Worm (Caenorhabditis elegans): ENCODE results near the gene rnp-1.

Gene rnp-1

DNA sequence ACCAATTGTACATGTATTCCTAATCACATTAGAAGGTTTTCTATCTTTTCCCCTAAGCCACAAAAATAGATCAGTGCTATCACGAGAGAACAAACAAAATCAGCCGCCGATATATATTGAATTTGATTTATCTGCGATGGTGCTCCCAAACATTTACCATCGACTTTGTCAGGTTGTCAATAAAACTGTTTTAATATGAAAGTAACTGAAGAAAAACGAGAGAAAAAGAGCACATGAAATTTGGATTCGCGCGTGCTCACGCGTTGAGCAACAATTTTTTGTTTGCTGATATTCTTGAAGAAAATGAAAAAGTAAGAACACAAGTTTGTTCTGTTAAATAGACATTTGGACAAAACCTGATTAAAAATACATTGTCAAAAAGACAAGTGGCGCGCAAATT, 3.2 kb upstream of the rnp-1 start:
- TF ChIP-seq nhr-43 (tag; optimal IDR thresholded peaks at IDR 0.05; ENCODE audit: poor library complexity, severe bottlenecking) (no peak), pha-4 (tag; optimal IDR thresholded peaks at IDR 0.05) (peak; percentile 76)

DNA sequence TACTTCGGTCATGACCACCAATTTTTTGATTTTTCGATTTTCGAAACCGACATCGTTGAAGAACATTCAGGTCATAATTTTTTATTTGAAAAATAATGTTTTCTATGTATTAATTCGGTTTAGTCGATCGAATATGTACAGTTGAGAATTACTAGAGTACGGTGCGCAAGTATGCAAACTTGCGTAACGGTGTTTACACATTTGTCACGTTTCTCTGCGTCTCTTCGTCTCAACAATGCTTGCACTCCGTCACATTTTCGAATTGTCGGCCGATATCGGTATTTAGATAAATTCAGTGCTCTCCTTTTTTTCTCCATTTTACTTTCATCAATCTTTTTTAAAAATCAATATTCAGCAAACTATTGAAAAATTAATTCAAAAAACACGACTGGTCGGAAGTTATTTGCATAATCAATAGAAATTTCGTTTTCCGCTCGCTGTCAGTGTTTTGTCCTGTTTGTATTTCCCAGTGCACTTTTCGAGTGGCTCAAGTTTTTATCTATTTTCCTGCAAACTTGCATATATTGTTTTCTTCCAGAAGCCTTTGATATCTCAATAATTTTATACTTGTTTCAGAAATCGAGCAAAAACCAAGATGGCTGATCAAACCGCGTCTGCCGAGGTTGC, 1.0 kb upstream of the rnp-1 start, which contains the start of gene dpy-30:
Gene dpy-30 (plus strand): TSS at position 577 of the 627 bp plus-strand sequence.
- TF ChIP-seq mdl-1 (tag; optimal IDR thresholded peaks at IDR 0.05) (no peak), hmg-11 (tag; optimal IDR thresholded peaks at IDR 0.05) (peak; percentile 72), nhr-12 (tag; optimal IDR thresholded peaks at IDR 0.05) (no peak), ceh-9 (tag; optimal IDR thresholded peaks at IDR 0.05) (no peak), elt-1 (tag; optimal IDR thresholded peaks at IDR 0.05) (no peak), lin-15B (tag; optimal IDR thresholded peaks at IDR 0.05) (peak; percentile 29), nhr-25 (tag; optimal IDR thresholded peaks at IDR 0.05) (peak; percentile 65), fkh-10 (GFP tag; optimal IDR thresholded peaks at IDR 0.05) (no peak), elt-2 (tag; optimal IDR thresholded peaks at IDR 0.05) (peak; percentile 42), pha-4 (tag; optimal IDR thresholded peaks at IDR 0.05) (peak; percentile 86), snpc-4 (tag; optimal IDR thresholded peaks at IDR 0.05) (peak; percentile 64), ama-1 (optimal IDR thresholded peaks at IDR 0.05) (no peak), lin-39 (tag; optimal IDR thresholded peaks at IDR 0.05) (peak; percentile 50), ceh-28 (tag; optimal IDR thresholded peaks at IDR 0.05) (peak; percentile 38), nhr-23 (tag; optimal IDR thresholded peaks at IDR 0.05) (peak; percentile 38), elt-3 (tag; optimal IDR thresholded peaks at IDR 0.05) (no peak), skn-1 (tag; optimal IDR thresholded peaks at IDR 0.05) (no peak), nfya-1 (tag; optimal IDR thresholded peaks at IDR 0.05; ENCODE audit: insufficient read depth) (peak; percentile 82)

DNA sequence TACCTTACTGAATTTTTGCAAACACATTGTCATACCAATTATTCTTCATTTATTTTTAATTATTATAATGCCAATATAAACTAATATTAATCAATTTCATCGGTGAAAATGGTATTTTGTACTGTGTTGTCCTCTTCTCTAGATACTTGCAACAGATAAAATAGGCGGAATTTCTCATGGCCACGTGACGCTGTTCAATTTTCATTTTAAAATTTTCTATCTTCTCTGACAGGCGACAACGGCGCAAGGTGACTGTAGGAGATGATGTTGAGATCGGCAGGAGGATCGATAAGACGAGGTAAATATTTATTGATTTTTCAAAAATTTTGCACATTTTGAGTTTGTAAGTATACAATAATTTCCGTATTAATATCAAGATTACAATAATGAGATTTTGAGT, 2.2 kb downstream of the rnp-1 start, which contains the start of gene ogdh-2:
Gene ogdh-2 (plus strand): TSS at position 233 of the 400 bp plus-strand sequence.
- peak; percentile 7 for TF ChIP-seq elt-1 (tag; optimal IDR thresholded peaks at IDR 0.05)
- TF ChIP-seq nhr-25 (tag; optimal IDR thresholded peaks at IDR 0.05): peak; percentile 12
- TF ChIP-seq ceh-28 (tag; optimal IDR thresholded peaks at IDR 0.05): peak; percentile 34
- no peak for TF ChIP-seq nhr-77 (tag; optimal IDR thresholded peaks at IDR 0.05)

DNA sequence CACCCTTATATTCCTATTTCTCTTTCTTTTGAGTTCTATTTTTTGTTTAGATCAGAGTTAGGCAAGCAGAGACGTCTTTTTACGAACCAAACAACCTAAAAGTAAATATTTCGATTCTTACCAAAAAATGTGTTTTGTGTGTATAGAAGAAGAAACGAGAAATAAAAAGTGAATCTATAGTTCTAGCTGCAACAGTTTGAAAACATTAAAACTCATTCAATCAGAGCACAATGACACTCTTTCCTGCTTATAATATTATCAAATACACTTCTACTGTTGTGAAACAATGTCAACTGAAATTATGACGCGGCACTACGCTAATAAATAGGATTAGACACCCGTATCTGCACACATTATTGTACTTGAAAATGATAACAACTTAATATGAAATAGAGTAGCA, 3.8 kb downstream of the rnp-1 start, which contains the start of gene ZK836.3:
Gene ZK836.3 (minus strand): TSS at position 101 of the 400 bp plus-strand sequence.
- no peak for TF ChIP-seq ama-1 (optimal IDR thresholded peaks at IDR 0.05)
- no peak for TF ChIP-seq mdl-1 (tag; optimal IDR thresholded peaks at IDR 0.05)
- no peak for TF ChIP-seq ztf-4 (tag; optimal IDR thresholded peaks at IDR 0.05)
- no peak for TF ChIP-seq nhr-23 (tag; optimal IDR thresholded peaks at IDR 0.05)
- no peak for TF ChIP-seq nhr-28 (tag; optimal IDR thresholded peaks at IDR 0.05)
- peak; percentile 43 for TF ChIP-seq pha-4 (tag; optimal IDR thresholded peaks at IDR 0.05)

DNA sequence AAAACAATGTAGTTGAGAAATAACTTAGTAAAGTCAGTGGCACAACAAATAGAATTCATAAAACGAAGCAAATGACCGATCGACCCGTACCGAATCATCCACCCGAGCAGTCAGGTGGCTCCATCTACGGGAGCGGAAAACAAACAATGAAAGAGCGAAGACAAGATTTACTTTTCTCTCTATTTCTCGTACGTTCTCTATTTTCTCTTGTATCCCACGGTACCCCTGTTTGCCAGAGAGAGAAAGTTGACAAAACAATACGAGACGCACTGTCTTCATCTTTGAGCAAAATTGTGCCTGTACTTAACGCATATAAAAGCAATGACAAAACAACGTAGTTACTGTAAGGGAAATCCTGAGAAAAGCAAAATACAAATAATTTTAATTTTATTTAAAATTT, 4.6 kb downstream of the rnp-1 start:
- TF ChIP-seq pha-4 (tag; optimal IDR thresholded peaks at IDR 0.05) (peak; percentile 89), jun-1 (tag; optimal IDR thresholded peaks at IDR 0.05) (no peak), nhr-23 (tag; optimal IDR thresholded peaks at IDR 0.05) (no peak), hmg-11 (tag; optimal IDR thresholded peaks at IDR 0.05) (no peak)

DNA sequence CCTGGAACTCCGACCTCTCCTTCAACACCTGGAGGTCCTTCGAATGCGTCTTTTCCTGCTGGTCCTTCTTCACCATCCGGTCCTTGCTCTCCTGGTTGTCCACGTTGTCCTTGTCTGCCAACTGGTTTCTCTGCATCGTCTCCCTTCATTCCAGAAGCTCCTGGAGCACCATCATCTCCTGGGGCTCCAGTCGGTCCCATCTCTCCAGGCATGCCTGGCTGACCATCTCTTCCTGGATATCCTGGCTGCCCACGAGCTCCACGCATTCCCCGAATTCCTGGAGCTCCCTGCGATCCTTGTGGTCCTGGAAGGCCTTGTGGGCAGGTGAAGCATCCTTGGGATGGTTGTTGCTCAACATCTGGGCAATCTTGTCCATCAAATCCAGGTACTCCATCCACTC, 5.7 kb downstream of the rnp-1 start:
- TF ChIP-seq skn-1 (tag; optimal IDR thresholded peaks at IDR 0.05): no peak
- no peak for TF ChIP-seq nfya-1 (tag; optimal IDR thresholded peaks at IDR 0.05; ENCODE audit: insufficient read depth)
- TF ChIP-seq eor-1 (tag; optimal IDR thresholded peaks at IDR 0.05): no peak
- no peak for TF ChIP-seq elt-3 (tag; optimal IDR thresholded peaks at IDR 0.05)
- TF ChIP-seq pqm-1 (tag; optimal IDR thresholded peaks at IDR 0.05): no peak
- TF ChIP-seq lin-39 (tag; optimal IDR thresholded peaks at IDR 0.05): no peak

DNA sequence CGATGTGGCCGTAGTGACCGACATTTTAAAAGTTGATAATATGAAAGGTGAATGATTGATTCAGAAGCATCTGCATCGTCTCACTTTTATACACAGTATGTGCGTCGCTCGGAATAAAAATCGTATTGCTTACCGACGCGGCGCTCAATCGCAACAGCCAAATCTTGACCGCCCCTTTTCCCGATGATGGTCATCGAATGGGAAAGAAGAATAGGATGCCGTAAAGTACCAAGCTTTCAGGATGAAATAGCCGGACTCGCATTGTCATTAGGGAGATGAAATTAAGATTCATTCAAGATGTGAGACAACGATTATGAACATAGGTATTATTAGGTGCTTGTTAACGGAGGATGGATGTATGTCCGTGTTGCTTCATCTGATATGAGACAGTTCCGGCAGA, 6.5 kb downstream of the rnp-1 start, which contains the start of gene lon-3:
Gene lon-3 (minus strand): TSS at position 101 of the 400 bp plus-strand sequence.
- TF ChIP-seq sea-2 (GFP tag; optimal IDR thresholded peaks at IDR 0.05) (no peak), elt-2 (tag; optimal IDR thresholded peaks at IDR 0.05) (no peak), aly-2 (tag; optimal IDR thresholded peaks at IDR 0.05) (no peak), tbx-2 (tag; optimal IDR thresholded peaks at IDR 0.05) (no peak), ama-1 (optimal IDR thresholded peaks at IDR 0.05) (no peak), ceh-16 (tag; optimal IDR thresholded peaks at IDR 0.05) (no peak), ztf-4 (tag; optimal IDR thresholded peaks at IDR 0.05) (no peak), pha-4 (tag; optimal IDR thresholded peaks at IDR 0.05) (no peak), eor-1 (tag; optimal IDR thresholded peaks at IDR 0.05) (no peak), nhr-67 (tag; optimal IDR thresholded peaks at IDR 0.05) (no peak), fos-1 (tag; optimal IDR thresholded peaks at IDR 0.05) (no peak), lin-15B (tag; optimal IDR thresholded peaks at IDR 0.05) (no peak), elt-1 (tag; optimal IDR thresholded peaks at IDR 0.05) (no peak), nhr-237 (tag; optimal IDR thresholded peaks at IDR 0.05) (no peak), jun-1 (tag; optimal IDR thresholded peaks at IDR 0.05) (no peak), R02D3.7 (tag; optimal IDR thresholded peaks at IDR 0.05) (no peak), fkh-10 (GFP tag; optimal IDR thresholded peaks at IDR 0.05) (no peak)

Measured in whole organism, L3 larva.